Worm (Caenorhabditis elegans): Measurements from ENCODE around the gene sdz-1.

sdz-1 gene

DNA sequence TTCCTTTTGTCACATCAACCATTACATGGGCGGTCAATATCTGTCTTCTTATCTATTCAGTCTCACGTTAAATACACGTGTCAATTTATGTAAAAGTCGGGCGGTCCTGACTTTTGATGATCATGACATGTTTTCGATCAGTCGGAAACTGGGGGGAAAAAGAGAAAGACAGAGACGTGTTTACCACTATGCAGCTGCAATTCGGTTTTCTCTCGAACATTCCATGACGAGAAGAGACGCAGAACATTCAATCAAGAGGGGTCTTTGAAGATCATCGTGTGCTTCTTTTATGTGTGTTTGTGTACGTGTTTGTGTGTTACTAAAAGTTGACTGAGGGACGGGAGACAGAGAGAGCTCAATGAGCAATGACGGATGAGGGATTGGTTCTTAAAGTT is 41.8 kb downstream of the sdz-1 start (continued):
- TF ChIP-seq nhr-90 (tag; optimal IDR thresholded peaks at IDR 0.05; ENCODE audit: poor library complexity) (peak; percentile 96), mab-9 (GFP tag; IDR thresholded peaks at IDR 0.05) (peak; percentile 62; the same call in 1 of the 2 replicates), ceh-88 (GFP tag; IDR thresholded peaks at IDR 0.05) (peak; percentile 34; the same call in 1 of the 2 replicates), vab-15 (tag; optimal IDR thresholded peaks at IDR 0.05) (peak; percentile 90), efl-1 (optimal IDR thresholded peaks at IDR 0.05) (peak; percentile 57 to 65), efl-1 (GFP tag; optimal IDR thresholded peaks at IDR 0.05 in 1 of 2) (peak; percentile 47 to 95), lin-35 (GFP tag; optimal IDR thresholded peaks at IDR 0.05) (peak; percentile 67 to 85), nhr-28 (tag; optimal IDR thresholded peaks at IDR 0.05) (no peak), sup-37 (GFP tag; optimal IDR thresholded peaks at IDR 0.05) (peak; percentile 18), sox-4 (tag; optimal IDR thresholded peaks at IDR 0.05) (no peak), irx-1 (tag; optimal IDR thresholded peaks at IDR 0.05) (peak; percentile 83), zag-1 (tag; optimal IDR thresholded peaks at IDR 0.05) (no peak), tbx-2 (tag; optimal IDR thresholded peaks at IDR 0.05) (peak; percentile 91), lin-15B (tag; optimal IDR thresholded peaks at IDR 0.05) (no peak), ztf-4 (tag; optimal IDR thresholded peaks at IDR 0.05) (peak; percentile 89), nhr-85 (tag) (peak; percentile 99), unc-98 (GFP tag; IDR thresholded peaks at IDR 0.05) (peak; percentile 44), hlh-4 (tag; optimal IDR thresholded peaks at IDR 0.05) (no peak), swsn-7 (tag; optimal IDR thresholded peaks at IDR 0.05) (peak; percentile 88), ama-1 (optimal IDR thresholded peaks at IDR 0.05) (peak; percentile 91), aha-1 (tag; optimal IDR thresholded peaks at IDR 0.05) (peak; percentile 34), jun-1 (tag; optimal IDR thresholded peaks at IDR 0.05) (peak; percentile 69), elt-2 (tag; optimal IDR thresholded peaks at IDR 0.05) (peak; percentile 96), unc-130 (tag; optimal IDR thresholded peaks at IDR 0.05) (peak; percentile 96), pag-3 (tag; optimal IDR thresholded peaks at IDR 0.05; ENCODE audit: borderline replicate concordance, insufficient read depth) (peak; percentile 55), snu-23 (GFP tag; optimal IDR thresholded peaks at IDR 0.05) (peak; percentile 98), snpc-4 (tag; optimal IDR thresholded peaks at IDR 0.05) (peak; percentile 76), mef-2 (tag; optimal IDR thresholded peaks at IDR 0.05) (peak; percentile 87), nhr-71 (tag; optimal IDR thresholded peaks at IDR 0.05) (peak; percentile 99), Y116A8C.19 (tag; optimal IDR thresholded peaks at IDR 0.05; ENCODE audit: borderline replicate concordance) (no peak), aly-2 (tag; optimal IDR thresholded peaks at IDR 0.05) (peak; percentile 32), nhr-11 (tag; optimal IDR thresholded peaks at IDR 0.05) (no peak)

DNA sequence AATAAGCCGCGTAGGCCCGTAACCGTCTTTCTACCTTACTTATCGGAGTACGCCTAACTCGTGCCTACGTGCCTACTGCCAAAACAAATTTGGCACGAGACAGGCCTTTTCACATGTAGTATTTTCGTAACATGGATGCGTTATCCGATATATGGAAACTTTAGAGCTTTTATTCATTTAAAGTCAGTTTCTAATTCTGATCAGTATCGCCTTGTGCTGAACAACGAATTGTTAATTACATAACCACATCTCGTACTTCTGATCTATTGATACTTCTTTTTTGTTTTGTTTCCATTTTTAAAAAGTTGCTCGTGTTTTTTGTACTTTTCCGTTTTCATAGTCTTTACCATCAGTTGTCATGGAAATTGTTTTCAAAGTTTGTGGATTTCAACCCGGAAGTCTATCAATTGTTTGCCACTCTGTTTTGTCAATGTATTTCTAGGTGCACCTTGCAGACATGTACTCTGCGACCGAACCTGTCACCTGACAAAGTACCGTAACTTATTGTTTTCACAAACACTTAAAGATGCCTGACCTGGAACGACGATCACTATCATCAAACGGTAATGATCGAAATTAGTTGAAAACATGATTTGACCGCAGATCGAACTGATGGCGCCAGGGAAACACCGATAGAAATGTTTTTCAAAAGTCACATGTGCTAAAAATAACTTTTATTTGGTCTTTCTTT is 42.3 kb downstream of the sdz-1 start:
- TF ChIP-seq efl-1 (optimal IDR thresholded peaks at IDR 0.05) = no peak
- TF ChIP-seq efl-1 (GFP tag; optimal IDR thresholded peaks at IDR 0.05 in 1 of 2) = peak in 1 of 2 experiments; percentile 92
- no peak for TF ChIP-seq mab-9 (GFP tag; IDR thresholded peaks at IDR 0.05)

DNA sequence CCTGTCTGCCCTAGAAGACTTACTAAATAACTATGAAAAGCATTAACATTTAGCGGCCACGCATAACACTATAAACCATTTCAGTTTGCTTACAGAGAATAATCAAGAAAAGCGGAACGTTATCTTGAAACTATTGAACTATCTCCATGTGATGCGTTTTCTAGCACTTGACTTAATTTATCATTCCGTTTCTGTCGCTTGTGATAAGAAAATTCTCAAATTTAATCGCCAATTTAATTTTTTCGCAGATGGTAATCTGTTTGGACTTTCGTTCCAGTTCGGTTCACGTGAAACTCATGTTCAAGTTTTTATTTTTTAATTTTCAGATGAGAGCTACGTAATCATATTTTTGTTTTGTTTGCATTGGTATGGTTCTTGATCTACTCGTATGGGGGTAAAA is 43.2 kb downstream of the sdz-1 start:
- TF ChIP-seq lin-39 (tag; optimal IDR thresholded peaks at IDR 0.05) (no peak), nhr-85 (tag) (peak; percentile 23), nhr-20 (tag; optimal IDR thresholded peaks at IDR 0.05) (peak; percentile 34), efl-1 (optimal IDR thresholded peaks at IDR 0.05) (no peak), efl-1 (GFP tag; optimal IDR thresholded peaks at IDR 0.05 in 1 of 2) (peak in 1 of 2 experiments; percentile 24), jun-1 (tag; optimal IDR thresholded peaks at IDR 0.05) (peak; percentile 41), C16A3.4 (tag; optimal IDR thresholded peaks at IDR 0.05) (no peak), elt-3 (tag; optimal IDR thresholded peaks at IDR 0.05) (peak in 2 of 6 experiments; percentile 26 to 81), lsy-2 (tag; optimal IDR thresholded peaks at IDR 0.05) (no peak), lin-35 (GFP tag; optimal IDR thresholded peaks at IDR 0.05) (peak in 1 of 2 experiments; percentile 46), nhr-28 (tag; optimal IDR thresholded peaks at IDR 0.05) (no peak), lir-3 (tag; optimal IDR thresholded peaks at IDR 0.05; ENCODE audit: poor library complexity) (no peak), nhr-90 (tag; optimal IDR thresholded peaks at IDR 0.05; ENCODE audit: poor library complexity) (peak; percentile 27), alr-1 (tag; optimal IDR thresholded peaks at IDR 0.05; ENCODE audit: borderline replicate concordance) (no peak), elt-2 (tag; optimal IDR thresholded peaks at IDR 0.05) (peak; percentile 92), ceh-90 (tag; optimal IDR thresholded peaks at IDR 0.05) (no peak), nhr-19 (GFP tag; conservative IDR thresholded peaks at IDR 0.05) (no peak), snpc-4 (tag; optimal IDR thresholded peaks at IDR 0.05) (no peak), nhr-71 (tag; optimal IDR thresholded peaks at IDR 0.05) (peak; percentile 38), mdl-1 (tag; optimal IDR thresholded peaks at IDR 0.05) (peak in 1 of 2 experiments; percentile 23), tlp-1 (tag; optimal IDR thresholded peaks at IDR 0.05) (peak; percentile 78), sup-37 (GFP tag; optimal IDR thresholded peaks at IDR 0.05) (no peak), lin-14 (GFP tag; optimal IDR thresholded peaks at IDR 0.05) (peak; percentile 35)
